Fruit fly (Drosophila melanogaster) Kc167 (cell line): Measurements from ENCODE around the gene Ssl2.

Experiments
- Myc ChIP-seq: fragments of >200 bp; optimal IDR thresholded peaks from 2 replicates; lab custom pipeline; 2017; ENCODE audit warnings: missing external identifiers
- Sin3A ChIP-seq: fragments of >200 bp; optimal IDR thresholded peaks from 2 replicates; lab custom pipeline; 2018; ENCODE audit warnings: missing external identifiers
- h ChIP-seq: fragments of >200 bp; optimal IDR thresholded peaks from 3 replicates; lab custom pipeline; 2018; ENCODE audit warnings: missing external identifiers
- insv ChIP-seq: fragments of >200 bp; optimal IDR thresholded peaks from 3 replicates; lab custom pipeline; 2018; ENCODE audit warnings: missing external identifiers
- psq ChIP-seq: fragments of >200 bp; optimal IDR thresholded peaks from 2 replicates; lab custom pipeline; 2017; ENCODE audit warnings: missing external identifiers
- ttk ChIP-seq: sonication (Bioruptor generic); optimal IDR thresholded peaks from 2 replicates; lab custom pipeline; 2017; ENCODE audit warnings: missing external identifiers

DNA sequence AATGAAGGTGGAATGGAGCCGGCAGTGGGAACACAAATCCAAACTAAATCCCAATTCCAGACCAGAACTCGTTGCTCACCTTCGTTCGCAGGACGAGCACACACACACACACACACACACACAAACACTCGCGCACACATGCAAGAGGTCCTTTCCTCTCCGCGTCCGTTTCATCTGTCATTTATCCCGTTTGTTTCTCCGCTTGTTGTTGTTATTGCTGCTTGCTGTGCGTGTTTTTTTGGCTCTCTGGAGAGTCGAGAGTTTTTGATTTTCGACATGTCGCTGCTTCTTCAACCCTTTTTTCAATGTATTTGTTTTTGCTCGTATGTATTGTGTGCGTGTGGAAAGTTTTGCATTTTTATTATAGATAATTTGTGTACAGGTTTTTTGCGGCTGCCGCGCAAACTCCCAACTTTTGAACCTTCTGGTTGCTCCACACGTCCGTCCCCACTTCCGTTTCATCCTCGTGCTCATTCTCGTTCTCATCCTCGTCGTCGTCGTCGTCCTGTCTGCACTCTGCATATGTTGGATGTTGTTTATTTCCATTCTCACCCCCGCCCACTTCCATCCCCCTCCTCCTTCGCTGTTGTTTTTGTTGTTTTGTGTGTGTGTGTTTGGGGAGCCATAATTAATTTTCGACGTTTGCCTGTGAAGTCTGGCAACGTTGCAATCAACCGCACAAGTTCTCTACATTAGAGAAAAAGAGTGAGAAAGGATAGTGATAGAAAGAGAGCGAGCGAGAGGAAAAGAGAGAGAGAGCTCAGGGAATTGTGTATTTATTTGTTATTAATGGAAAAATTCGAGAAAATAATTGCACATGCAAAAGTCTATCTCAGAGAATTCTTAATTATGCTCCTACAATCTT, 37.0 kb upstream of the Ssl2 start:
- no peak for TF ChIP-seq insv (lab: Kevin White, UChicago)
- no peak for TF ChIP-seq h (lab: Kevin White, UChicago)
- no peak for TF ChIP-seq psq
- no peak for TF ChIP-seq Sin3A
- TF ChIP-seq Myc (lab: Kevin White, UChicago): no peak
- no peak for TF ChIP-seq ttk (lab: Kevin White, UChicago)
